Fruit fly (Drosophila melanogaster) whole organism, embryonic: ENCODE results near the gene RunxB.

Experiments used
- Asciz ChIP-seq: fragments of 200-800 bp; sonication (Bioruptor generic); optimal IDR thresholded peaks from 2 replicates; lab custom pipeline; 2017; ENCODE audit warnings: missing biosample characterization, mild to moderate bottlenecking, missing genetic modification characterization, missing genetic modification reagents
- Atf6 ChIP-seq: fragments of 200-800 bp; sonication (Bioruptor generic); IDR thresholded peaks from 2 replicates; pipeline ENCODE4 v1.3.6; 2022; ENCODE audit warnings: missing biosample characterization, missing genetic modification characterization
- Awh ChIP-seq: fragments of 200-800 bp; sonication (Bioruptor generic); IDR thresholded peaks from 2 replicates; pipeline ENCODE4, ENCODE4 v1.3.6; 2022; ENCODE audit warnings: missing biosample characterization, missing genetic modification characterization
- CG10274 ChIP-seq: fragments of 200-800 bp; sonication (Bioruptor generic); optimal IDR thresholded peaks from 3 replicates; lab custom pipeline; 2017; ENCODE audit warnings: missing biosample characterization, mild to moderate bottlenecking, missing genetic modification characterization
- CG10431 ChIP-seq: fragments of 200-800 bp; sonication (Bioruptor generic); optimal IDR thresholded peaks from 3 replicates; lab custom pipeline; 2018; ENCODE audit warnings: missing biosample characterization, mild to moderate bottlenecking, missing genetic modification characterization
- CG11560 ChIP-seq: fragments of 200-800 bp; sonication (Bioruptor generic); IDR thresholded peaks from 3 replicates; pipeline ENCODE4 v1.3.6; 2022; ENCODE audit warnings: missing biosample characterization, missing genetic modification characterization
- CG12219 ChIP-seq: fragments of 200-800 bp; sonication (Bioruptor generic); optimal IDR thresholded peaks from 3 replicates; lab custom pipeline; 2018; ENCODE audit warnings: missing biosample characterization, mild to moderate bottlenecking, missing genetic modification characterization
- CG13624 ChIP-seq: fragments of 200-800 bp; sonication (Bioruptor generic); optimal IDR thresholded peaks from 2 replicates; lab custom pipeline; 2016; ENCODE audit warnings: missing biosample characterization, missing genetic modification characterization
- CG13894 ChIP-seq: fragments of 200-800 bp; sonication (Bioruptor generic); optimal IDR thresholded peaks from 3 replicates; lab custom pipeline; 2018; ENCODE audit warnings: missing biosample characterization, mild to moderate bottlenecking, missing genetic modification characterization, moderate library complexity
- CG1529 ChIP-seq: fragments of 200-800 bp; sonication (Bioruptor generic); optimal IDR thresholded peaks from 3 replicates; lab custom pipeline; 2018; ENCODE audit warnings: missing biosample characterization, missing genetic modification characterization
- CG17912 ChIP-seq: fragments of 200-800 bp; sonication (Bioruptor generic); optimal IDR thresholded peaks from 2 replicates; lab custom pipeline; 2018; ENCODE audit warnings: missing biosample characterization, mild to moderate bottlenecking, missing genetic modification characterization
- CG18599 ChIP-seq: fragments of 200-800 bp; sonication (Bioruptor generic); optimal IDR thresholded peaks from 3 replicates; lab custom pipeline; 2017; ENCODE audit warnings: missing biosample characterization, missing genetic modification characterization, mild to moderate bottlenecking, moderate library complexity, missing genetic modification reagents
- CG2199 ChIP-seq: fragments of 200-800 bp; sonication (Bioruptor generic); IDR thresholded peaks from 3 replicates; pipeline ENCODE4 v1.3.6; 2022; ENCODE audit warnings: missing biosample characterization, missing genetic modification characterization
- CG2712 ChIP-seq: fragments of 200-800 bp; optimal IDR thresholded peaks from 3 replicates; lab custom pipeline; 2019; ENCODE audit warnings: missing biosample characterization, mild to moderate bottlenecking, missing genetic modification characterization, moderate library complexity
- CG2889 ChIP-seq: fragments of 200-800 bp; sonication (Bioruptor generic); IDR thresholded peaks from 3 replicates; pipeline ENCODE4 v1.3.6; 2022; ENCODE audit warnings: missing biosample characterization, missing genetic modification characterization
- CG32772 ChIP-seq: fragments of 200-800 bp; sonication (Bioruptor generic); IDR thresholded peaks from 2 replicates; pipeline ENCODE4 v1.3.6; 2022; ENCODE audit warnings: missing biosample characterization, missing genetic modification characterization
- CG34224 ChIP-seq: fragments of 200-800 bp; sonication (Bioruptor generic); IDR thresholded peaks from 3 replicates; pipeline ENCODE4 v1.3.6; 2022; ENCODE audit warnings: missing biosample characterization, missing genetic modification characterization; ENCODE audit not compliant: partially characterized antibody
- CG34422 ChIP-seq: fragments of 200-800 bp; sonication (Bioruptor generic); IDR thresholded peaks from 3 replicates; pipeline ENCODE4 v1.3.6; 2022; ENCODE audit warnings: missing biosample characterization, missing genetic modification characterization
- CG3995 ChIP-seq: fragments of 200-800 bp; sonication (Bioruptor generic); optimal IDR thresholded peaks from 3 replicates; lab custom pipeline; 2016; ENCODE audit warnings: missing biosample characterization, missing genetic modification characterization
- CG43689 ChIP-seq: fragments of 200-800 bp; sonication (Bioruptor generic); IDR thresholded peaks from 2 replicates; pipeline ENCODE4 v1.3.6; 2022; ENCODE audit warnings: missing biosample characterization, missing genetic modification characterization
- CG7745 ChIP-seq: fragments of 200-800 bp; sonication (Bioruptor generic); optimal IDR thresholded peaks from 2 replicates; lab custom pipeline; 2018; ENCODE audit warnings: missing biosample characterization, mild to moderate bottlenecking, missing genetic modification characterization, moderate library complexity
- CoRest ChIP-seq: fragments of 200-800 bp; sonication (Bioruptor generic); optimal IDR thresholded peaks from 3 replicates; lab custom pipeline; 2018; ENCODE audit warnings: missing biosample characterization, mild to moderate bottlenecking, missing genetic modification characterization, moderate library complexity
- CrebB ChIP-seq: fragments of 200-800 bp; sonication (Bioruptor generic); optimal IDR thresholded peaks from 3 replicates; lab custom pipeline; 2018; ENCODE audit warnings: missing biosample characterization, mild to moderate bottlenecking, missing genetic modification characterization
- Dad ChIP-seq: fragments of 200-800 bp; sonication (Bioruptor generic); optimal IDR thresholded peaks from 3 replicates; lab custom pipeline; 2016; ENCODE audit warnings: missing biosample characterization, missing genetic modification characterization
- HLH3B ChIP-seq: fragments of 200-800 bp; sonication (Bioruptor generic); IDR thresholded peaks from 2 replicates; pipeline ENCODE4 v1.3.6; 2022; ENCODE audit warnings: missing biosample characterization, missing genetic modification characterization
- Hr78 ChIP-seq, 2 experiments: fragments of 200-800 bp in 1 of 2; fragments of >200 bp in 1 of 2; sonication (Bioruptor generic) in 1 of 2; optimal IDR thresholded peaks; 2 replicates each; lab custom pipeline; 2017 to 2019; ENCODE audit warnings: missing biosample characterization in 2 of 2, missing genetic modification characterization in 2 of 2, mild to moderate bottlenecking in 1 of 2, moderate library complexity in 1 of 2
- Nf-YB ChIP-seq: fragments of 200-800 bp; sonication (Bioruptor generic); optimal IDR thresholded peaks from 3 replicates; lab custom pipeline; 2019; ENCODE audit warnings: missing biosample characterization, mild to moderate bottlenecking, missing genetic modification characterization, moderate library complexity
- Rfx ChIP-seq: fragments of 200-800 bp; sonication (Bioruptor generic); IDR thresholded peaks from 2 replicates; pipeline ENCODE4 v1.3.6; 2022; ENCODE audit warnings: missing biosample characterization, missing genetic modification characterization
- Spps ChIP-seq: fragments of 200-800 bp; sonication (Bioruptor generic); optimal IDR thresholded peaks from 2 replicates; lab custom pipeline; 2018; ENCODE audit warnings: missing biosample characterization, mild to moderate bottlenecking, missing genetic modification characterization
- ase ChIP-seq: fragments of 200-800 bp; sonication (Bioruptor generic); IDR thresholded peaks from 3 replicates; pipeline ENCODE4 v1.3.6; 2022; ENCODE audit warnings: missing biosample characterization, missing genetic modification characterization
- br ChIP-seq: fragments of >200 bp; optimal IDR thresholded peaks from 2 replicates; lab custom pipeline; 2017
- cg ChIP-seq: fragments of 200-800 bp; sonication (Bioruptor generic); optimal IDR thresholded peaks from 3 replicates; lab custom pipeline; 2019; ENCODE audit warnings: missing biosample characterization, mild to moderate bottlenecking, missing genetic modification characterization, moderate library complexity
- chm ChIP-seq: fragments of 200-800 bp; sonication (Bioruptor generic); IDR thresholded peaks from 2 replicates; pipeline ENCODE4 v1.3.6; 2022; ENCODE audit warnings: missing biosample characterization, missing genetic modification characterization
- dan ChIP-seq: fragments of 200-800 bp; sonication (Bioruptor generic); IDR thresholded peaks from 2 replicates; pipeline ENCODE4 v1.3.6; 2022; ENCODE audit warnings: missing biosample characterization, missing genetic modification characterization
- dimm ChIP-seq: fragments of 200-800 bp; sonication (Bioruptor generic); IDR thresholded peaks from 2 replicates; pipeline ENCODE4 v1.3.6; 2022; ENCODE audit warnings: missing biosample characterization, missing genetic modification characterization
- gfzf ChIP-seq: fragments of 200-800 bp; sonication (Bioruptor generic); optimal IDR thresholded peaks from 2 replicates; lab custom pipeline; 2016; ENCODE audit warnings: missing biosample characterization, mild to moderate bottlenecking, missing genetic modification characterization, moderate library complexity
- gro ChIP-seq: fragments of 200-800 bp; sonication (Bioruptor generic); optimal IDR thresholded peaks from 2 replicates; lab custom pipeline; 2016; ENCODE audit warnings: missing biosample characterization, missing genetic modification characterization
- hth ChIP-seq: fragments of >200 bp; optimal IDR thresholded peaks from 2 replicates; lab custom pipeline; 2017; ENCODE audit warnings: inconsistent platforms
- pan ChIP-seq, 4 experiments: fragments of >200 bp in 3 of 4; fragments of 200-800 bp in 1 of 4; sonication (Bioruptor generic) in 1 of 4; optimal IDR thresholded peaks in 3 of 4; IDR thresholded peaks in 1 of 4; 2 replicates each; pipeline versions ENCODE4 v1.3.6 to Lab custom; 2017 to 2022; ENCODE audit warnings: missing biosample characterization in 2 of 4, missing genetic modification characterization in 2 of 4, mixed read lengths in 1 of 4
- prd ChIP-seq, 3 experiments: fragments of >200 bp in 2 of 3; fragments of 200-800 bp in 1 of 3; sonication (Bioruptor generic) in 1 of 3; optimal IDR thresholded peaks in 2 of 3; IDR thresholded peaks in 1 of 3; 2 replicates in 2 of 3; 3 replicates in 1 of 3; pipeline versions ENCODE4 v1.3.6 to Lab custom; 2017 to 2022; ENCODE audit warnings: missing biosample characterization in 1 of 3, missing genetic modification characterization in 1 of 3
- psq ChIP-seq: fragments of 200-800 bp; sonication (Bioruptor generic); optimal IDR thresholded peaks from 2 replicates; lab custom pipeline; 2017; ENCODE audit warnings: missing biosample characterization, missing genetic modification characterization
- ranshi ChIP-seq: fragments of 200-800 bp; sonication (Bioruptor generic); IDR thresholded peaks from 2 replicates; pipeline ENCODE4 v1.3.6; 2022; ENCODE audit warnings: missing biosample characterization, missing genetic modification characterization
- run ChIP-seq: fragments of 200-800 bp; sonication (Bioruptor generic); optimal IDR thresholded peaks from 3 replicates; lab custom pipeline; 2018; ENCODE audit warnings: missing biosample characterization, mild to moderate bottlenecking, missing genetic modification characterization
- sisA ChIP-seq: fragments of 200-800 bp; sonication (Bioruptor generic); IDR thresholded peaks from 2 replicates; pipeline ENCODE4 v1.3.6; 2022; ENCODE audit warnings: missing biosample characterization, missing genetic modification characterization
- stc ChIP-seq: fragments of 200-800 bp; sonication (Bioruptor generic); IDR thresholded peaks from 2 replicates; pipeline ENCODE4 v1.3.6; 2022; ENCODE audit warnings: missing biosample characterization, missing genetic modification characterization
- tgo ChIP-seq: fragments of 200-800 bp; sonication (Bioruptor generic); IDR thresholded peaks from 3 replicates; pipeline ENCODE4 v1.3.6; 2022; ENCODE audit warnings: missing biosample characterization, missing genetic modification characterization
- tna ChIP-seq: fragments of 200-800 bp; sonication (Bioruptor generic); IDR thresholded peaks from 2 replicates; pipeline ENCODE4 v1.3.6; 2022; ENCODE audit warnings: missing biosample characterization, missing genetic modification characterization; ENCODE audit not compliant: partially characterized antibody
- vfl ChIP-seq: fragments of 200-800 bp; sonication (Bioruptor generic); optimal IDR thresholded peaks from 2 replicates; lab custom pipeline; 2016; ENCODE audit warnings: missing biosample characterization, missing genetic modification characterization
- wor ChIP-seq: fragments of 200-800 bp; sonication (Bioruptor generic); IDR thresholded peaks from 2 replicates; pipeline ENCODE4 v1.3.6; 2022; ENCODE audit warnings: missing biosample characterization, missing genetic modification characterization
- zen ChIP-seq: fragments of 200-800 bp; sonication (Bioruptor generic); optimal IDR thresholded peaks from 3 replicates; lab custom pipeline; 2018; ENCODE audit warnings: missing biosample characterization, mild to moderate bottlenecking, missing genetic modification characterization, moderate library complexity

Gene RunxB

DNA sequence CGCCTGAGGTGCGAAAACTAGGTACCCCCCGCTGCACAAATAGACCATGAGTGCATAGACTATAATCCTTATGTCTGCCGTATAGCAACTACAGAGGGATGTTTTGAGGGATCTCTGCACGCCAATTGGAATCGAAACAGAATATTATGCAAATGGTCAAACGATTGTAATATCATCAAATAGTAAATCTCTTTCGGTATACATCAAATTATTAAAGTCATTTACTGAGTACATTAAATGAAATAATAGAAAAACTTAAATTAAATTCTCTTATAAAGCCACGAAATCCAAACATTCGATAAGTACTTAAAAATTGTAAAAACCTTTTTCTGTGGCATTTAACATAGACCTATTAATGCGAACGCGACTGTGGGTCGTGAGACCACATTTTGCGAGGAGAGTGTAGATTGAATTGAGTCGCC lies 49.6 kb upstream of the RunxB start (continued):
- no peak for TF ChIP-seq CG7745 (tag; lab: Kevin White, UChicago)
- TF ChIP-seq CG10431 (GFP tag; lab: Kevin White, UChicago), result no peak
- no peak for TF ChIP-seq Dad (GFP tag; lab: Kevin White, UChicago)
- no peak for TF ChIP-seq CG17912 (GFP tag; lab: Kevin White, UChicago)
- TF ChIP-seq prd (optimal IDR thresholded peaks at IDR 0.05; lab: Kevin White, UChicago), result no peak
- peak; percentile 50; the same call in 1 of the 3 replicates for TF ChIP-seq prd (GFP tag; IDR thresholded peaks at IDR 0.05; lab: Robert Waterston, UW)
- peak; percentile 31 for TF ChIP-seq zen
- no peak for TF ChIP-seq dimm (GFP tag; lab: Robert Waterston, UW)
- no peak for TF ChIP-seq CG2889 (GFP tag; lab: Robert Waterston, UW)
- 0 out of 2 replicates have a peak, but pooled peaks have one; percentile 12 for TF ChIP-seq HLH3B
- TF ChIP-seq psq (GFP tag; lab: Kevin White, UChicago), result no peak
- peak; percentile 21 for TF ChIP-seq gro
- no peak for TF ChIP-seq CG11560 (tag; lab: Robert Waterston, UW)
- peak; percentile 21 for TF ChIP-seq Nf-YB (GFP tag; lab: Kevin White, UChicago)
- peak; percentile 14; the same call in 1 of the 2 replicates for TF ChIP-seq stc (GFP tag; lab: Robert Waterston, UW)
- TF ChIP-seq ase (GFP tag; lab: Robert Waterston, UW), result no peak
- no peak for TF ChIP-seq dan
- TF ChIP-seq run (tag; lab: Kevin White, UChicago), result peak; percentile 46
- TF ChIP-seq CG43689 (GFP tag; lab: Robert Waterston, UW), result no peak
- TF ChIP-seq cg, result no peak
- TF ChIP-seq CG13894, result no peak
- TF ChIP-seq tgo (GFP tag; lab: Robert Waterston, UW), result no peak; the same call in 2 of the 3 replicates
- TF ChIP-seq CG3995 (GFP tag; lab: Kevin White, UChicago), result peak; percentile 8
- peak; percentile 40 for TF ChIP-seq Spps (tag; lab: Kevin White, UChicago)
- TF ChIP-seq Rfx (GFP tag; lab: Robert Waterston, UW), result peak; percentile 27; the same call in 1 of the 2 replicates
- peak; percentile 70 for TF ChIP-seq CoRest
- TF ChIP-seq vfl, result no peak
- TF ChIP-seq CG2199 (GFP tag; lab: Robert Waterston, UW), result no peak
- peak; percentile 23; the same call in 1 of the 2 replicates for TF ChIP-seq wor (GFP tag; lab: Robert Waterston, UW)
- TF ChIP-seq Atf6 (GFP tag; lab: Robert Waterston, UW), result peak; percentile 44
- no peak for TF ChIP-seq gfzf (GFP tag; lab: Kevin White, UChicago)
- no peak for TF ChIP-seq chm (GFP tag; lab: Robert Waterston, UW)
- 0 out of 2 replicates have a peak, but pooled peaks have one; percentile 32 for TF ChIP-seq sisA (GFP tag; lab: Robert Waterston, UW)
- peak; percentile 38 for TF ChIP-seq CG12219 (GFP tag; lab: Kevin White, UChicago)
- TF ChIP-seq ranshi (GFP tag; lab: Robert Waterston, UW), result no peak
- peak; percentile 61 for TF ChIP-seq CG1529 (GFP tag; lab: Kevin White, UChicago)
- peak; percentile 34 for TF ChIP-seq CG13624 (GFP tag; lab: Kevin White, UChicago)
- TF ChIP-seq Hr78 (GFP tag; optimal IDR thresholded peaks at IDR 0.05; lab: Kevin White, UChicago), result peak in 1 of 2 experiments; percentile 47
- TF ChIP-seq hth (lab: Kevin White, UChicago), result no peak
- TF ChIP-seq CG18599 (GFP tag; lab: Kevin White, UChicago), result peak; percentile 67
- TF ChIP-seq CrebB (tag; lab: Kevin White, UChicago), result no peak
- no peak for TF ChIP-seq br (lab: Kevin White, UChicago)
- TF ChIP-seq pan (optimal IDR thresholded peaks at IDR 0.05; lab: Kevin White, UChicago), result no peak
- TF ChIP-seq pan (GFP tag; optimal IDR thresholded peaks at IDR 0.05 in 1 of 2, IDR thresholded peaks at IDR 0.05 in 1 of 2), result peak in 1 of 2 experiments; percentile 32
- TF ChIP-seq CG34224 (GFP tag; lab: Robert Waterston, UW), result no peak
- TF ChIP-seq CG10274 (GFP tag; lab: Kevin White, UChicago), result peak; percentile 46
- peak; percentile 66 for TF ChIP-seq CG2712 (tag; lab: Kevin White, UChicago)
- no peak for TF ChIP-seq Awh (GFP tag; lab: Robert Waterston, UW)
- peak; percentile 44; the same call in 1 of the 2 replicates for TF ChIP-seq CG32772
- no peak for TF ChIP-seq tna (GFP tag; lab: Robert Waterston, UW)
- 0 out of 3 replicates have a peak, but pooled peaks have one; percentile 5 for TF ChIP-seq CG34422 (GFP tag; lab: Robert Waterston, UW)
- TF ChIP-seq Asciz (GFP tag; lab: Kevin White, UChicago), result peak; percentile 60
